Fruit fly (Drosophila melanogaster) whole organism, embryonic: ENCODE measurements around the gene CG17855.

Experiments
- Antp ChIP-seq: fragments of 200-800 bp; sonication (Bioruptor generic); optimal IDR thresholded peaks from 3 replicates; lab custom pipeline; 2016; ENCODE audit warnings: missing biosample characterization, missing genetic modification characterization
- Awh ChIP-seq: fragments of 200-800 bp; sonication (Bioruptor generic); IDR thresholded peaks from 2 replicates; pipeline ENCODE4, ENCODE4 v1.3.6; 2022; ENCODE audit warnings: missing biosample characterization, missing genetic modification characterization
- B-H2 ChIP-seq: fragments of 200-800 bp; sonication (Bioruptor generic); optimal IDR thresholded peaks from 2 replicates; lab custom pipeline; 2018; ENCODE audit warnings: missing biosample characterization, mild to moderate bottlenecking, missing genetic modification characterization
- Bdp1 ChIP-seq: fragments of 200-800 bp; sonication (Bioruptor generic); optimal IDR thresholded peaks from 3 replicates; lab custom pipeline; 2016; ENCODE audit warnings: missing biosample characterization, missing genetic modification characterization
- Bteb2 ChIP-seq: fragments of 200-800 bp; sonication (Bioruptor generic); optimal IDR thresholded peaks from 2 replicates; lab custom pipeline; 2016; ENCODE audit warnings: missing biosample characterization, missing genetic modification characterization
- CG10543 ChIP-seq: fragments of 200-800 bp; sonication (Bioruptor generic); optimal IDR thresholded peaks from 3 replicates; lab custom pipeline; 2017; ENCODE audit warnings: missing biosample characterization, mild to moderate bottlenecking, missing genetic modification characterization, moderate library complexity
- CG10959 ChIP-seq: fragments of 200-800 bp; sonication (Bioruptor generic); IDR thresholded peaks from 2 replicates; pipeline ENCODE4 v1.3.6; 2022; ENCODE audit warnings: missing biosample characterization, missing genetic modification characterization
- CG12155 ChIP-seq: fragments of 200-800 bp; sonication (Bioruptor generic); optimal IDR thresholded peaks from 3 replicates; lab custom pipeline; 2016; ENCODE audit warnings: missing biosample characterization, missing genetic modification characterization
- CG1233 ChIP-seq: fragments of 200-800 bp; sonication (Bioruptor generic); optimal IDR thresholded peaks from 4 replicates; lab custom pipeline; 2018; ENCODE audit warnings: missing biosample characterization, mild to moderate bottlenecking, missing genetic modification characterization
- CG13287 ChIP-seq: fragments of 200-800 bp; sonication (Bioruptor generic); IDR thresholded peaks from 2 replicates; pipeline ENCODE4 v1.3.6; 2022; ENCODE audit warnings: missing biosample characterization, missing genetic modification characterization; ENCODE audit not compliant: partially characterized antibody
- CG1602 ChIP-seq: fragments of 200-800 bp; sonication (Bioruptor generic); optimal IDR thresholded peaks from 3 replicates; lab custom pipeline; 2016; ENCODE audit warnings: missing biosample characterization, missing genetic modification characterization
- CG16815 ChIP-seq: fragments of 200-800 bp; sonication (Bioruptor generic); optimal IDR thresholded peaks from 3 replicates; lab custom pipeline; 2017; ENCODE audit warnings: missing biosample characterization, mild to moderate bottlenecking, missing genetic modification characterization
- CG17912 ChIP-seq: fragments of 200-800 bp; sonication (Bioruptor generic); optimal IDR thresholded peaks from 2 replicates; lab custom pipeline; 2018; ENCODE audit warnings: missing biosample characterization, mild to moderate bottlenecking, missing genetic modification characterization
- CG31388 ChIP-seq: fragments of 200-800 bp; sonication (Bioruptor generic); optimal IDR thresholded peaks from 2 replicates; lab custom pipeline; 2016; ENCODE audit warnings: missing biosample characterization, missing genetic modification characterization
- CG3407 ChIP-seq: fragments of 200-800 bp; sonication (Bioruptor generic); optimal IDR thresholded peaks from 2 replicates; lab custom pipeline; 2018; ENCODE audit warnings: missing biosample characterization, mild to moderate bottlenecking, missing genetic modification characterization
- CG3995 ChIP-seq: fragments of 200-800 bp; sonication (Bioruptor generic); optimal IDR thresholded peaks from 3 replicates; lab custom pipeline; 2016; ENCODE audit warnings: missing biosample characterization, missing genetic modification characterization
- CG4282 ChIP-seq: fragments of 200-800 bp; sonication (Bioruptor generic); optimal IDR thresholded peaks from 2 replicates; lab custom pipeline; 2016; ENCODE audit warnings: missing biosample characterization, missing genetic modification characterization
- CG7745 ChIP-seq: fragments of 200-800 bp; sonication (Bioruptor generic); optimal IDR thresholded peaks from 2 replicates; lab custom pipeline; 2018; ENCODE audit warnings: missing biosample characterization, mild to moderate bottlenecking, missing genetic modification characterization, moderate library complexity
- CG7987 ChIP-seq: fragments of 200-800 bp; sonication (Bioruptor generic); optimal IDR thresholded peaks from 2 replicates; lab custom pipeline; 2018; ENCODE audit warnings: missing biosample characterization, mild to moderate bottlenecking, missing genetic modification characterization, moderate library complexity
- CG8765 ChIP-seq: fragments of 200-800 bp; sonication (Bioruptor generic); IDR thresholded peaks from 2 replicates; pipeline ENCODE4 v1.3.6; 2022; ENCODE audit warnings: missing biosample characterization, missing genetic modification characterization
- CG9797 ChIP-seq: fragments of 200-800 bp; sonication (Bioruptor generic); optimal IDR thresholded peaks from 3 replicates; lab custom pipeline; 2018; ENCODE audit warnings: missing biosample characterization, mild to moderate bottlenecking, missing genetic modification characterization
- CHES-1-like ChIP-seq: fragments of 200-800 bp; sonication (Bioruptor generic); optimal IDR thresholded peaks from 2 replicates; lab custom pipeline; 2016; ENCODE audit warnings: missing biosample characterization, missing genetic modification characterization
- CTCF ChIP-seq: fragments of 200-800 bp; sonication (Bioruptor generic); optimal IDR thresholded peaks from 2 replicates; lab custom pipeline; 2017; ENCODE audit warnings: missing biosample characterization, mild to moderate bottlenecking, missing genetic modification characterization, moderate library complexity
- Hr39 ChIP-seq: fragments of >200 bp; optimal IDR thresholded peaks from 2 replicates; lab custom pipeline; 2017
- Lpt ChIP-seq: fragments of >200 bp; optimal IDR thresholded peaks from 2 replicates; lab custom pipeline; 2018; ENCODE audit warnings: missing biosample characterization, missing genetic modification characterization
- Mad ChIP-seq: fragments of 200-800 bp; sonication (Bioruptor generic); optimal IDR thresholded peaks from 2 replicates; lab custom pipeline; 2016; ENCODE audit warnings: missing biosample characterization, missing genetic modification characterization
- Myb ChIP-seq: fragments of 200-800 bp; sonication (Bioruptor generic); optimal IDR thresholded peaks from 2 replicates; lab custom pipeline; 2016; ENCODE audit warnings: missing biosample characterization, missing genetic modification characterization
- Ptx1 ChIP-seq: fragments of 200-800 bp; sonication (Bioruptor generic); IDR thresholded peaks from 2 replicates; pipeline ENCODE4 v1.3.6; 2022; ENCODE audit warnings: missing biosample characterization, missing genetic modification characterization
- TFAM ChIP-seq: fragments of 200-800 bp; sonication (Bioruptor generic); optimal IDR thresholded peaks from 2 replicates; lab custom pipeline; 2017; ENCODE audit warnings: missing biosample characterization, missing genetic modification characterization, inconsistent platforms
- Vsx1 ChIP-seq: fragments of 200-800 bp; sonication (Bioruptor generic); optimal IDR thresholded peaks from 2 replicates; lab custom pipeline; 2017; ENCODE audit warnings: missing biosample characterization, mild to moderate bottlenecking, missing genetic modification characterization, missing genetic modification reagents
- al ChIP-seq: fragments of 200-800 bp; sonication (Bioruptor generic); IDR thresholded peaks from 2 replicates; pipeline ENCODE4 v1.3.6; 2022; ENCODE audit warnings: missing biosample characterization, missing genetic modification characterization
- ap ChIP-seq: fragments of 200-800 bp; sonication (Bioruptor generic); IDR thresholded peaks from 2 replicates; pipeline ENCODE4 v1.3.6; 2022; ENCODE audit warnings: missing biosample characterization, missing genetic modification characterization
- chif ChIP-seq, 2 experiments: fragments of 200-800 bp; sonication (Bioruptor generic); optimal IDR thresholded peaks; 3 replicates each; lab custom pipeline; 2016; ENCODE audit warnings: missing biosample characterization in 2 of 2, missing genetic modification characterization in 2 of 2
- corto ChIP-seq: fragments of 200-800 bp; sonication (Bioruptor generic); optimal IDR thresholded peaks from 2 replicates; lab custom pipeline; 2016; ENCODE audit warnings: missing biosample characterization, mild to moderate bottlenecking, missing genetic modification characterization, moderate library complexity
- esg ChIP-seq: fragments of 200-800 bp; sonication (Bioruptor generic); conservative IDR thresholded peaks from 2 replicates; pipeline ENCODE4 v1.3.6; 2022; ENCODE audit warnings: missing biosample characterization, missing genetic modification characterization
- gcm ChIP-seq: fragments of 200-800 bp; sonication (Bioruptor generic); optimal IDR thresholded peaks from 2 replicates; lab custom pipeline; 2019; ENCODE audit warnings: missing biosample characterization, mild to moderate bottlenecking, missing genetic modification characterization, moderate library complexity
- hbn ChIP-seq: fragments of 200-800 bp; sonication (Bioruptor generic); IDR thresholded peaks from 2 replicates; pipeline ENCODE4 v1.3.6; 2022; ENCODE audit warnings: missing biosample characterization, missing genetic modification characterization; ENCODE audit not compliant: partially characterized antibody
- lola ChIP-seq, 3 experiments: fragments of >200 bp in 2 of 3; fragments of 200-800 bp in 1 of 3; sonication (Bioruptor generic) in 1 of 3; optimal IDR thresholded peaks; 2 replicates each; lab custom pipeline; 2017 to 2019; ENCODE audit warnings: missing biosample characterization in 3 of 3, missing genetic modification characterization in 3 of 3, mild to moderate bottlenecking in 1 of 3, moderate library complexity in 1 of 3
- pan ChIP-seq, 4 experiments: fragments of >200 bp in 3 of 4; fragments of 200-800 bp in 1 of 4; sonication (Bioruptor generic) in 1 of 4; optimal IDR thresholded peaks in 3 of 4; IDR thresholded peaks in 1 of 4; 2 replicates each; pipeline versions ENCODE4 v1.3.6 to Lab custom; 2017 to 2022; ENCODE audit warnings: missing biosample characterization in 2 of 4, missing genetic modification characterization in 2 of 4, mixed read lengths in 1 of 4
- repo ChIP-seq: fragments of 200-800 bp; sonication (Bioruptor generic); optimal IDR thresholded peaks from 2 replicates; lab custom pipeline; 2016; ENCODE audit warnings: missing biosample characterization, missing genetic modification characterization
- salm ChIP-seq: fragments of 200-800 bp; sonication (Bioruptor generic); optimal IDR thresholded peaks from 2 replicates; lab custom pipeline; 2018; ENCODE audit warnings: missing biosample characterization, mild to moderate bottlenecking, missing genetic modification characterization
- sens-2 ChIP-seq: fragments of 200-800 bp; sonication (Bioruptor generic); IDR thresholded peaks from 2 replicates; pipeline ENCODE4 v1.3.6; 2022; ENCODE audit warnings: missing biosample characterization, missing genetic modification characterization
- slou ChIP-seq: fragments of 200-800 bp; sonication (Bioruptor generic); optimal IDR thresholded peaks from 3 replicates; lab custom pipeline; 2016; ENCODE audit warnings: missing biosample characterization, missing genetic modification characterization
- slp2 ChIP-seq: fragments of 200-800 bp; sonication (Bioruptor generic); optimal IDR thresholded peaks from 2 replicates; lab custom pipeline; 2016; ENCODE audit warnings: missing biosample characterization, missing genetic modification characterization
- tio ChIP-seq: fragments of 200-800 bp; sonication (Bioruptor generic); optimal IDR thresholded peaks from 2 replicates; lab custom pipeline; 2017; ENCODE audit warnings: missing biosample characterization, missing genetic modification characterization, inconsistent platforms
- usp ChIP-seq: fragments of >200 bp; optimal IDR thresholded peaks from 2 replicates; lab custom pipeline; 2017; ENCODE audit warnings: missing biosample characterization, missing genetic modification characterization
- wor ChIP-seq: fragments of 200-800 bp; sonication (Bioruptor generic); IDR thresholded peaks from 2 replicates; pipeline ENCODE4 v1.3.6; 2022; ENCODE audit warnings: missing biosample characterization, missing genetic modification characterization
- yki ChIP-seq: fragments of >200 bp; optimal IDR thresholded peaks from 3 replicates; lab custom pipeline; 2018
- zfh1 ChIP-seq: fragments of 200-800 bp; sonication (Bioruptor generic); IDR thresholded peaks from 3 replicates; pipeline ENCODE4 v1.3.6; 2022; ENCODE audit warnings: missing biosample characterization, missing genetic modification characterization

CG17855 gene

dm6 chr2L:9520886-9521868 is 19.1 kb upstream of the CG17855 start, which contains the start of gene Oatp30B (continued):
- TF ChIP-seq CG17912 (GFP tag; lab: Kevin White, UChicago) (peak; percentile 82), CG16815 (GFP tag; lab: Kevin White, UChicago) (peak; percentile 93), CG3995 (GFP tag; lab: Kevin White, UChicago) (peak; percentile 67), slou (GFP tag; lab: Kevin White, UChicago) (peak; percentile 97), CG13287 (peak; percentile 100), CG1233 (GFP tag; lab: Kevin White, UChicago) (peak; percentile 94), CG31388 (GFP tag; lab: Kevin White, UChicago) (peak; percentile 92), Myb (GFP tag; lab: Kevin White, UChicago) (peak; percentile 80), CHES-1-like (GFP tag; lab: Kevin White, UChicago) (peak; percentile 95), ap (peak; percentile 95), CG7987 (GFP tag; lab: Kevin White, UChicago) (peak; percentile 92), Ptx1 (peak; percentile 98), B-H2 (peak; percentile 97), al (GFP tag; lab: Robert Waterston, UW) (peak; percentile 96), CG7745 (peak; percentile 81), esg (GFP tag; lab: Robert Waterston, UW) (peak; percentile 93), zfh1 (GFP tag; lab: Robert Waterston, UW) (peak; percentile 98), CG1602 (peak; percentile 98), Bteb2 (GFP tag; lab: Kevin White, UChicago) (peak; percentile 96), usp (no peak), Hr39 (lab: Kevin White, UChicago) (no peak), Antp (GFP tag; lab: Kevin White, UChicago) (peak; percentile 93), TFAM (peak; percentile 88), sens-2 (GFP tag; lab: Robert Waterston, UW) (peak; percentile 96), CG10959 (peak; percentile 96), CG12155 (GFP tag; lab: Kevin White, UChicago) (peak; percentile 96), CG9797 (GFP tag; lab: Kevin White, UChicago) (peak; percentile 52), CG8765 (GFP tag; lab: Robert Waterston, UW) (peak; percentile 97), lola (GFP tag; optimal IDR thresholded peaks at IDR 0.05; lab: Kevin White, UChicago) (peak in 1 of 3 experiments; percentile 96), Awh (GFP tag; lab: Robert Waterston, UW) (peak; percentile 96), salm (tag; lab: Kevin White, UChicago) (peak; percentile 90), hbn (GFP tag; lab: Robert Waterston, UW) (peak; percentile 99), Bdp1 (peak; percentile 89), chif (GFP tag; optimal IDR thresholded peaks at IDR 0.05; lab: Kevin White, UChicago) (peak; percentile 93 to 98), wor (GFP tag; lab: Robert Waterston, UW) (peak; percentile 94), Mad (peak; percentile 94), CG3407 (GFP tag; lab: Kevin White, UChicago) (peak; percentile 88), tio (GFP tag; lab: Kevin White, UChicago) (peak; percentile 95), gcm (GFP tag; lab: Kevin White, UChicago) (peak; percentile 96), Lpt (no peak), corto (GFP tag; lab: Kevin White, UChicago) (peak; percentile 91), Vsx1 (GFP tag; lab: Kevin White, UChicago) (peak; percentile 81), CTCF (GFP tag; lab: Kevin White, UChicago) (peak; percentile 82), CG10543 (GFP tag; lab: Kevin White, UChicago) (peak; percentile 94), CG4282 (GFP tag; lab: Kevin White, UChicago) (peak; percentile 87), pan (optimal IDR thresholded peaks at IDR 0.05; lab: Kevin White, UChicago) (no peak), pan (GFP tag; optimal IDR thresholded peaks at IDR 0.05 in 1 of 2, IDR thresholded peaks at IDR 0.05 in 1 of 2) (peak in 1 of 2 experiments; percentile 98), repo (GFP tag; lab: Kevin White, UChicago) (peak; percentile 92), slp2 (GFP tag; lab: Kevin White, UChicago) (peak; percentile 93), yki (lab: Kevin White, UChicago) (no peak)
